Worm (Caenorhabditis elegans) whole organism, L2 larva: ENCODE data around the gene ech-6.
A peak's percentile ranks its signal among the peaks of the same experiment; 100 is the strongest.

Source experiments
- F13H6.1 ChIP-seq: sonication (generic microtip); optimal IDR thresholded peaks from 2 replicates; lab custom pipeline; 2016; ENCODE audit warnings: missing genetic modification characterization, missing compliant biosample characterization
- ZK546.5 ChIP-seq: sonication (generic microtip); optimal IDR thresholded peaks from 2 replicates; lab custom pipeline; 2017; ENCODE audit warnings: missing biosample characterization, missing genetic modification characterization
- alr-1 ChIP-seq: fragments of 150-350 bp; optimal IDR thresholded peaks from 2 replicates; lab custom pipeline; 2014; ENCODE audit warnings: missing biosample characterization, missing genetic modification characterization
- ama-1 ChIP-seq: fragments of 150-350 bp; optimal IDR thresholded peaks from 2 replicates; lab custom pipeline; 2018; ENCODE audit warnings: inconsistent platforms
- blmp-1 ChIP-seq: sonication (generic microtip); optimal IDR thresholded peaks from 2 replicates; lab custom pipeline; 2017; ENCODE audit warnings: missing genetic modification characterization, mild to moderate bottlenecking, missing compliant biosample characterization, antibody characterized with exemption, moderate library complexity; ENCODE audit not compliant: insufficient read depth
- ceh-16 ChIP-seq: fragments of 150-350 bp; optimal IDR thresholded peaks from 2 replicates; lab custom pipeline; 2014; ENCODE audit warnings: missing biosample characterization, missing genetic modification characterization
- ceh-82 ChIP-seq: fragments of 150-350 bp; optimal IDR thresholded peaks from 2 replicates; lab custom pipeline; 2014; ENCODE audit warnings: missing biosample characterization, missing genetic modification characterization
- crh-2 ChIP-seq: sonication (generic microtip); optimal IDR thresholded peaks from 2 replicates; lab custom pipeline; 2017; ENCODE audit warnings: missing biosample characterization, missing genetic modification characterization
- dmd-4 ChIP-seq: sonication (generic microtip); optimal IDR thresholded peaks from 2 replicates; lab custom pipeline; 2017; ENCODE audit warnings: missing biosample characterization, missing genetic modification characterization
- egl-27 ChIP-seq: sonication (generic microtip); optimal IDR thresholded peaks from 3 replicates; lab custom pipeline; 2017; ENCODE audit warnings: missing biosample characterization, missing genetic modification reagents, missing genetic modification characterization
- elt-3 ChIP-seq: sonication (generic microtip); optimal IDR thresholded peaks from 2 replicates; lab custom pipeline; 2017; ENCODE audit warnings: missing biosample characterization, missing genetic modification characterization
- fos-1 ChIP-seq: fragments of 150-350 bp; optimal IDR thresholded peaks from 2 replicates; lab custom pipeline; 2014; ENCODE audit warnings: missing biosample characterization, missing genetic modification characterization
- lin-11 ChIP-seq: fragments of 150-350 bp; sonication (generic microtip); optimal IDR thresholded peaks from 2 replicates; lab custom pipeline; 2014; ENCODE audit warnings: missing biosample characterization, missing genetic modification characterization, inconsistent platforms, mixed read lengths
- lin-13 ChIP-seq: fragments of 150-350 bp; optimal IDR thresholded peaks from 2 replicates; lab custom pipeline; 2014; ENCODE audit warnings: missing biosample characterization, missing genetic modification reagents, missing genetic modification characterization
- lsy-2 ChIP-seq, 2 experiments: fragments of 150-350 bp in 1 of 2; sonication (generic microtip) in 1 of 2; optimal IDR thresholded peaks; 2 replicates each; lab custom pipeline; 2014 to 2017; ENCODE audit warnings: missing biosample characterization in 2 of 2, missing genetic modification characterization in 2 of 2
- mdl-1 ChIP-seq, 2 experiments: fragments of 150-350 bp in 1 of 2; sonication (generic microtip) in 1 of 2; optimal IDR thresholded peaks; 2 replicates each; lab custom pipeline; 2017; ENCODE audit warnings: missing biosample characterization in 2 of 2, missing genetic modification characterization in 2 of 2
- nhr-11 ChIP-seq: fragments of 150-350 bp; optimal IDR thresholded peaks from 2 replicates; lab custom pipeline; 2014; ENCODE audit warnings: missing biosample characterization, missing genetic modification characterization
- nhr-12 ChIP-seq: fragments of 150-350 bp; optimal IDR thresholded peaks from 2 replicates; lab custom pipeline; 2014; ENCODE audit warnings: missing biosample characterization, missing genetic modification characterization
- nhr-129 ChIP-seq: fragments of 150-350 bp; optimal IDR thresholded peaks from 2 replicates; lab custom pipeline; 2014; ENCODE audit warnings: missing biosample characterization, missing genetic modification characterization
- nhr-21 ChIP-seq: fragments of 150-350 bp; optimal IDR thresholded peaks from 2 replicates; lab custom pipeline; 2014; ENCODE audit warnings: missing biosample characterization, missing genetic modification characterization
- nhr-237 ChIP-seq: fragments of 150-350 bp; optimal IDR thresholded peaks from 2 replicates; lab custom pipeline; 2014; ENCODE audit warnings: missing biosample characterization, missing genetic modification characterization
- nhr-25 ChIP-seq: fragments of 150-350 bp; sonication (generic microtip); optimal IDR thresholded peaks from 3 replicates; lab custom pipeline; 2014; ENCODE audit warnings: missing biosample characterization, missing genetic modification characterization
- nhr-6 ChIP-seq: fragments of 150-350 bp; optimal IDR thresholded peaks from 2 replicates; lab custom pipeline; 2014; ENCODE audit warnings: missing biosample characterization, missing genetic modification characterization
- nhr-77 ChIP-seq: fragments of 150-350 bp; optimal IDR thresholded peaks from 2 replicates; lab custom pipeline; 2014; ENCODE audit warnings: missing biosample characterization, missing genetic modification characterization
- peb-1 ChIP-seq: fragments of 150-350 bp; optimal IDR thresholded peaks from 2 replicates; lab custom pipeline; 2014; ENCODE audit warnings: missing biosample characterization, missing genetic modification characterization
- sem-4 ChIP-seq: fragments of 150-350 bp; optimal IDR thresholded peaks from 2 replicates; lab custom pipeline; 2014; ENCODE audit warnings: missing biosample characterization, missing genetic modification reagents, missing genetic modification characterization
- skn-1 ChIP-seq: sonication (generic microtip); optimal IDR thresholded peaks from 2 replicates; lab custom pipeline; 2017; ENCODE audit warnings: missing biosample characterization, missing genetic modification characterization
- sma-9 ChIP-seq, 2 experiments: fragments of 150-350 bp in 1 of 2; sonication (generic microtip) in 1 of 2; optimal IDR thresholded peaks; 2 replicates each; lab custom pipeline; 2014 to 2016; ENCODE audit warnings: missing genetic modification characterization in 2 of 2, mild to moderate bottlenecking in 1 of 2, missing biosample characterization in 1 of 2, missing compliant biosample characterization in 1 of 2, missing genetic modification reagents in 1 of 2, moderate library complexity in 1 of 2
- snpc-4 ChIP-seq: fragments of 150-350 bp; optimal IDR thresholded peaks from 2 replicates; lab custom pipeline; 2014; ENCODE audit warnings: missing biosample characterization, missing genetic modification characterization
- unc-39 ChIP-seq: fragments of 150-350 bp; optimal IDR thresholded peaks from 2 replicates; lab custom pipeline; 2014; ENCODE audit warnings: missing biosample characterization, missing genetic modification characterization
- unc-55 ChIP-seq: fragments of 150-350 bp; sonication (generic microtip); optimal IDR thresholded peaks from 3 replicates; lab custom pipeline; 2014; ENCODE audit warnings: missing biosample characterization, missing genetic modification reagents, missing genetic modification characterization
- unc-62 ChIP-seq: fragments of 150-350 bp; optimal IDR thresholded peaks from 2 replicates; lab custom pipeline; 2014; ENCODE audit warnings: missing biosample characterization, missing genetic modification reagents, missing genetic modification characterization
- ztf-1 ChIP-seq: fragments of 200-800 bp; sonication (Bioruptor generic); conservative IDR thresholded peaks from 2 replicates; pipeline ENCODE4 v1.3.6; 2022; ENCODE audit warnings: missing genetic modification characterization, missing compliant biosample characterization
- ztf-11 ChIP-seq: sonication (generic microtip); optimal IDR thresholded peaks from 2 replicates; lab custom pipeline; 2017; ENCODE audit warnings: missing biosample characterization, missing genetic modification characterization
- ztf-4 ChIP-seq: fragments of 150-350 bp; optimal IDR thresholded peaks from 2 replicates; lab custom pipeline; 2014; ENCODE audit warnings: missing biosample characterization, missing genetic modification characterization

ech-6 gene

ce11 chrIII:9765465-9765900, 12.8 kb upstream of the ech-6 start (continued):
- TF ChIP-seq sma-9 (GFP tag; optimal IDR thresholded peaks at IDR 0.05; lab: Kevin White, UChicago) (peak; percentile 98), sma-9 (tag; optimal IDR thresholded peaks at IDR 0.05; lab: Kevin White, UChicago) (no peak), sem-4 (peak; percentile 98), elt-3 (no peak), lin-13 (peak; percentile 97), fos-1 (tag; lab: Kevin White, UChicago) (peak; percentile 96), skn-1 (tag; lab: Kevin White, UChicago) (peak; percentile 41), egl-27 (tag; lab: Kevin White, UChicago) (peak; percentile 96), ceh-82 (tag; lab: Kevin White, UChicago) (peak; percentile 86), ZK546.5 (tag; lab: Kevin White, UChicago) (peak; percentile 91), nhr-12 (tag; lab: Kevin White, UChicago) (peak; percentile 61), nhr-129 (tag; lab: Kevin White, UChicago) (peak; percentile 98), F13H6.1 (tag; lab: Kevin White, UChicago) (peak; percentile 99), dmd-4 (tag; lab: Kevin White, UChicago) (no peak), crh-2 (tag; lab: Kevin White, UChicago) (peak; percentile 99), nhr-77 (tag; lab: Kevin White, UChicago) (peak; percentile 47), ceh-16 (tag; lab: Kevin White, UChicago) (peak; percentile 99), lsy-2 (tag; optimal IDR thresholded peaks at IDR 0.05; lab: Kevin White, UChicago) (peak; percentile 99 to 100), ztf-4 (tag; lab: Kevin White, UChicago) (peak; percentile 99), unc-62 (GFP tag; lab: Kevin White, UChicago) (peak; percentile 83), snpc-4 (tag; lab: Kevin White, UChicago) (peak; percentile 86), ama-1 (peak; percentile 95), nhr-11 (tag; lab: Kevin White, UChicago) (no peak)

- no peak for TF ChIP-seq blmp-1
Measured at ce11 chrIII:9764718-9765117, 12.0 kb upstream of the ech-6 start.

ce11 chrIII:9762093-9762748, 9.5 kb upstream of the ech-6 start, which contains the start of gene gcc-2:
gcc-2 (minus strand) TSS chrIII:9762143.
- TF ChIP-seq lin-13 (no peak), mdl-1 (tag; optimal IDR thresholded peaks at IDR 0.05; lab: Kevin White, UChicago) (no peak), nhr-25 (no peak), lin-11 (tag; lab: Kevin White, UChicago) (no peak), nhr-12 (tag; lab: Kevin White, UChicago) (no peak), dmd-4 (tag; lab: Kevin White, UChicago) (no peak), crh-2 (tag; lab: Kevin White, UChicago) (no peak)

ce11 chrIII:9760184-9760583, 7.5 kb upstream of the ech-6 start:
- TF ChIP-seq ztf-1 (GFP tag; lab: Robert Waterston, UW): no peak
- no peak for TF ChIP-seq peb-1 (tag; lab: Kevin White, UChicago)
- no peak for TF ChIP-seq alr-1 (tag; lab: Kevin White, UChicago)
- no peak for TF ChIP-seq unc-39 (tag; lab: Kevin White, UChicago)
- no peak for TF ChIP-seq ztf-11 (tag; lab: Kevin White, UChicago)
- TF ChIP-seq nhr-237: no peak
- TF ChIP-seq sem-4: no peak
- TF ChIP-seq nhr-21 (tag; lab: Kevin White, UChicago): no peak
- TF ChIP-seq nhr-6 (tag; lab: Kevin White, UChicago): no peak
- no peak for TF ChIP-seq nhr-12 (tag; lab: Kevin White, UChicago)
- TF ChIP-seq unc-55 (GFP tag; lab: Kevin White, UChicago): no peak
- TF ChIP-seq fos-1 (tag; lab: Kevin White, UChicago): no peak
